Fruit fly (Drosophila melanogaster): ENCODE results near the gene CG42331.
A peak's percentile ranks its signal among the peaks of the same experiment; 100 is the strongest.

CG42331 gene

dm6 chr3R:24753561-24754027, 18.4 kb upstream of the CG42331 start, which contains the start of gene asp (continued):
- TF ChIP-seq CTCF (GFP tag; optimal IDR thresholded peaks at IDR 0.05) (no peak), CHES-1-like (GFP tag; optimal IDR thresholded peaks at IDR 0.05) (no peak), CG11093 (GFP tag; IDR thresholded peaks at IDR 0.05) (no peak), Hmr (GFP tag; optimal IDR thresholded peaks at IDR 0.05) (no peak), CG7963 (GFP tag; IDR thresholded peaks at IDR 0.05; ENCODE audit: partially characterized antibody) (peak; percentile 90), Lim3 (GFP tag; IDR thresholded peaks at IDR 0.05) (no peak), CG9797 (GFP tag; optimal IDR thresholded peaks at IDR 0.05) (peak; percentile 59), Lhr (GFP tag; optimal IDR thresholded peaks at IDR 0.05) (no peak), pnt (GFP tag; optimal IDR thresholded peaks at IDR 0.05) (no peak), zfh1 (GFP tag; IDR thresholded peaks at IDR 0.05) (no peak), exex (tag; optimal IDR thresholded peaks at IDR 0.05) (no peak), tna (GFP tag; IDR thresholded peaks at IDR 0.05; ENCODE audit: partially characterized antibody) (peak; percentile 77; the same call in 1 of the 2 replicates), CG16779 (GFP tag; IDR thresholded peaks at IDR 0.05) (no peak), CG6254 (GFP tag; optimal IDR thresholded peaks at IDR 0.05) (no peak), CG1792 (GFP tag; optimal IDR thresholded peaks at IDR 0.05) (no peak), fru (optimal IDR thresholded peaks at IDR 0.05) (no peak), CG7372 (GFP tag; IDR thresholded peaks at IDR 0.05) (no peak), CG9817 (tag; optimal IDR thresholded peaks at IDR 0.05) (no peak), ase (GFP tag; IDR thresholded peaks at IDR 0.05) (no peak), CG4730 (GFP tag; IDR thresholded peaks at IDR 0.05) (no peak), slbo (GFP tag; IDR thresholded peaks at IDR 0.05) (peak; percentile 35; the same call in 1 of the 2 replicates), sqz (GFP tag; optimal IDR thresholded peaks at IDR 0.05) (no peak), CG7745 (tag; optimal IDR thresholded peaks at IDR 0.05) (no peak), vvl (GFP tag; IDR thresholded peaks at IDR 0.05) (0 out of 2 replicates have a peak, but pooled peaks have one; percentile 13), D19B (GFP tag; optimal IDR thresholded peaks at IDR 0.05) (no peak), HHEX (GFP tag; optimal IDR thresholded peaks at IDR 0.05) (no peak), Nf-YA (GFP tag; IDR thresholded peaks at IDR 0.05) (no peak), inv (GFP tag; IDR thresholded peaks at IDR 0.05; ENCODE audit: partially characterized antibody) (peak; percentile 74), mam (GFP tag; optimal IDR thresholded peaks at IDR 0.05) (peak; percentile 4), CG1233 (GFP tag; optimal IDR thresholded peaks at IDR 0.05) (no peak), Neu2 (GFP tag; optimal IDR thresholded peaks at IDR 0.05; ENCODE audit: borderline replicate concordance) (no peak), lab (GFP tag; optimal IDR thresholded peaks at IDR 0.05) (no peak), fu2 (GFP tag; optimal IDR thresholded peaks at IDR 0.05) (no peak), org-1 (GFP tag; optimal IDR thresholded peaks at IDR 0.05) (no peak), tup (GFP tag; optimal IDR thresholded peaks at IDR 0.05) (no peak), vfl (GFP tag; optimal IDR thresholded peaks at IDR 0.05) (no peak), CG18262 (tag; optimal IDR thresholded peaks at IDR 0.05) (no peak), ash1 (GFP tag; optimal IDR thresholded peaks at IDR 0.05) (no peak), CG5953 (GFP tag; IDR thresholded peaks at IDR 0.05) (no peak), CG8388 (GFP tag; optimal IDR thresholded peaks at IDR 0.05) (no peak), Asciz (GFP tag; optimal IDR thresholded peaks at IDR 0.05) (no peak), bcd (GFP tag; optimal IDR thresholded peaks at IDR 0.05) (no peak), Hand (GFP tag; optimal IDR thresholded peaks at IDR 0.05) (no peak), cas (GFP tag; IDR thresholded peaks at IDR 0.05) (no peak), CG10979 (tag; optimal IDR thresholded peaks at IDR 0.05) (peak; percentile 36), ato (GFP tag; IDR thresholded peaks at IDR 0.05; ENCODE audit: partially characterized antibody) (peak; percentile 83), Kr (GFP tag; optimal IDR thresholded peaks at IDR 0.05) (no peak), Scr (GFP tag; IDR thresholded peaks at IDR 0.05; ENCODE audit: partially characterized antibody) (peak; percentile 85), dmrt11E (tag; optimal IDR thresholded peaks at IDR 0.05) (peak; percentile 33), E2f1 (GFP tag; IDR thresholded peaks at IDR 0.05) (no peak), pzg (GFP tag; optimal IDR thresholded peaks at IDR 0.05) (peak; percentile 60)
